Worm (Caenorhabditis elegans) whole organism, L2 larva: Measurements from ENCODE around the gene ttr-43.
A peak's percentile ranks its signal among the peaks of the same experiment; 100 is the strongest.

Experiments used
- C34F6.9 ChIP-seq: fragments of 150-350 bp; optimal IDR thresholded peaks from 2 replicates; lab custom pipeline; 2014; ENCODE audit warnings: missing biosample characterization, missing genetic modification characterization
- F13H6.1 ChIP-seq: sonication (generic microtip); optimal IDR thresholded peaks from 2 replicates; lab custom pipeline; 2016; ENCODE audit warnings: missing genetic modification characterization, missing compliant biosample characterization
- Y55F3AM.14 ChIP-seq: fragments of 200-800 bp; sonication (Bioruptor generic); optimal IDR thresholded peaks from 2 replicates; lab custom pipeline; 2018; ENCODE audit warnings: mild to moderate bottlenecking, missing genetic modification characterization, missing compliant biosample characterization
- ZK546.5 ChIP-seq: sonication (generic microtip); optimal IDR thresholded peaks from 2 replicates; lab custom pipeline; 2017; ENCODE audit warnings: missing biosample characterization, missing genetic modification characterization
- ama-1 ChIP-seq: fragments of 150-350 bp; optimal IDR thresholded peaks from 2 replicates; lab custom pipeline; 2018; ENCODE audit warnings: inconsistent platforms
- blmp-1 ChIP-seq: sonication (generic microtip); optimal IDR thresholded peaks from 2 replicates; lab custom pipeline; 2017; ENCODE audit warnings: missing genetic modification characterization, mild to moderate bottlenecking, missing compliant biosample characterization, antibody characterized with exemption, moderate library complexity; ENCODE audit not compliant: insufficient read depth
- ceh-82 ChIP-seq: fragments of 150-350 bp; optimal IDR thresholded peaks from 2 replicates; lab custom pipeline; 2014; ENCODE audit warnings: missing biosample characterization, missing genetic modification characterization
- crh-2 ChIP-seq: sonication (generic microtip); optimal IDR thresholded peaks from 2 replicates; lab custom pipeline; 2017; ENCODE audit warnings: missing biosample characterization, missing genetic modification characterization
- egl-27 ChIP-seq: sonication (generic microtip); optimal IDR thresholded peaks from 3 replicates; lab custom pipeline; 2017; ENCODE audit warnings: missing biosample characterization, missing genetic modification reagents, missing genetic modification characterization
- elt-3 ChIP-seq: sonication (generic microtip); optimal IDR thresholded peaks from 2 replicates; lab custom pipeline; 2017; ENCODE audit warnings: missing biosample characterization, missing genetic modification characterization
- fos-1 ChIP-seq: fragments of 150-350 bp; optimal IDR thresholded peaks from 2 replicates; lab custom pipeline; 2014; ENCODE audit warnings: missing biosample characterization, missing genetic modification characterization
- gmeb-1 ChIP-seq: fragments of 150-350 bp; optimal IDR thresholded peaks from 2 replicates; lab custom pipeline; 2014; ENCODE audit warnings: missing biosample characterization, missing genetic modification characterization
- lin-11 ChIP-seq: fragments of 150-350 bp; sonication (generic microtip); optimal IDR thresholded peaks from 2 replicates; lab custom pipeline; 2014; ENCODE audit warnings: missing biosample characterization, missing genetic modification characterization, inconsistent platforms, mixed read lengths
- lin-39 ChIP-seq: fragments of 150-350 bp; optimal IDR thresholded peaks from 2 replicates; lab custom pipeline; 2014; ENCODE audit warnings: missing biosample characterization, missing genetic modification reagents, missing genetic modification characterization
- lsy-2 ChIP-seq, 2 experiments: fragments of 150-350 bp in 1 of 2; sonication (generic microtip) in 1 of 2; optimal IDR thresholded peaks; 2 replicates each; lab custom pipeline; 2014 to 2017; ENCODE audit warnings: missing biosample characterization in 2 of 2, missing genetic modification characterization in 2 of 2
- mab-5 ChIP-seq: fragments of 150-350 bp; optimal IDR thresholded peaks from 2 replicates; lab custom pipeline; 2014; ENCODE audit warnings: missing biosample characterization, missing genetic modification characterization
- mbf-1 ChIP-seq: sonication (generic microtip); optimal IDR thresholded peaks from 2 replicates; lab custom pipeline; 2017; ENCODE audit warnings: missing biosample characterization, missing genetic modification characterization
- mdl-1 ChIP-seq, 2 experiments: fragments of 150-350 bp in 1 of 2; sonication (generic microtip) in 1 of 2; optimal IDR thresholded peaks; 2 replicates each; lab custom pipeline; 2017; ENCODE audit warnings: missing biosample characterization in 2 of 2, missing genetic modification characterization in 2 of 2
- nhr-12 ChIP-seq: fragments of 150-350 bp; optimal IDR thresholded peaks from 2 replicates; lab custom pipeline; 2014; ENCODE audit warnings: missing biosample characterization, missing genetic modification characterization
- nhr-129 ChIP-seq: fragments of 150-350 bp; optimal IDR thresholded peaks from 2 replicates; lab custom pipeline; 2014; ENCODE audit warnings: missing biosample characterization, missing genetic modification characterization
- nhr-21 ChIP-seq: fragments of 150-350 bp; optimal IDR thresholded peaks from 2 replicates; lab custom pipeline; 2014; ENCODE audit warnings: missing biosample characterization, missing genetic modification characterization
- nhr-237 ChIP-seq: fragments of 150-350 bp; optimal IDR thresholded peaks from 2 replicates; lab custom pipeline; 2014; ENCODE audit warnings: missing biosample characterization, missing genetic modification characterization
- nhr-77 ChIP-seq: fragments of 150-350 bp; optimal IDR thresholded peaks from 2 replicates; lab custom pipeline; 2014; ENCODE audit warnings: missing biosample characterization, missing genetic modification characterization
- peb-1 ChIP-seq: fragments of 150-350 bp; optimal IDR thresholded peaks from 2 replicates; lab custom pipeline; 2014; ENCODE audit warnings: missing biosample characterization, missing genetic modification characterization
- sem-4 ChIP-seq: fragments of 150-350 bp; optimal IDR thresholded peaks from 2 replicates; lab custom pipeline; 2014; ENCODE audit warnings: missing biosample characterization, missing genetic modification reagents, missing genetic modification characterization
- sma-3 ChIP-seq: sonication (generic microtip); optimal IDR thresholded peaks from 2 replicates; lab custom pipeline; 2016; ENCODE audit warnings: missing genetic modification reagents, missing genetic modification characterization, missing compliant biosample characterization
- sma-9 ChIP-seq, 2 experiments: fragments of 150-350 bp in 1 of 2; sonication (generic microtip) in 1 of 2; optimal IDR thresholded peaks; 2 replicates each; lab custom pipeline; 2014 to 2016; ENCODE audit warnings: missing genetic modification characterization in 2 of 2, mild to moderate bottlenecking in 1 of 2, missing biosample characterization in 1 of 2, missing compliant biosample characterization in 1 of 2, missing genetic modification reagents in 1 of 2, moderate library complexity in 1 of 2
- snpc-4 ChIP-seq: fragments of 150-350 bp; optimal IDR thresholded peaks from 2 replicates; lab custom pipeline; 2014; ENCODE audit warnings: missing biosample characterization, missing genetic modification characterization
- unc-55 ChIP-seq: fragments of 150-350 bp; sonication (generic microtip); optimal IDR thresholded peaks from 3 replicates; lab custom pipeline; 2014; ENCODE audit warnings: missing biosample characterization, missing genetic modification reagents, missing genetic modification characterization
- unc-62 ChIP-seq: fragments of 150-350 bp; optimal IDR thresholded peaks from 2 replicates; lab custom pipeline; 2014; ENCODE audit warnings: missing biosample characterization, missing genetic modification reagents, missing genetic modification characterization
- zag-1 ChIP-seq: fragments of 150-350 bp; optimal IDR thresholded peaks from 2 replicates; lab custom pipeline; 2014; ENCODE audit warnings: missing biosample characterization, missing genetic modification characterization
- ztf-1 ChIP-seq: fragments of 200-800 bp; sonication (Bioruptor generic); conservative IDR thresholded peaks from 2 replicates; pipeline ENCODE4 v1.3.6; 2022; ENCODE audit warnings: missing genetic modification characterization, missing compliant biosample characterization
- ztf-11 ChIP-seq: sonication (generic microtip); optimal IDR thresholded peaks from 2 replicates; lab custom pipeline; 2017; ENCODE audit warnings: missing biosample characterization, missing genetic modification characterization
- ztf-4 ChIP-seq: fragments of 150-350 bp; optimal IDR thresholded peaks from 2 replicates; lab custom pipeline; 2014; ENCODE audit warnings: missing biosample characterization, missing genetic modification characterization

The ttr-43 gene

DNA sequence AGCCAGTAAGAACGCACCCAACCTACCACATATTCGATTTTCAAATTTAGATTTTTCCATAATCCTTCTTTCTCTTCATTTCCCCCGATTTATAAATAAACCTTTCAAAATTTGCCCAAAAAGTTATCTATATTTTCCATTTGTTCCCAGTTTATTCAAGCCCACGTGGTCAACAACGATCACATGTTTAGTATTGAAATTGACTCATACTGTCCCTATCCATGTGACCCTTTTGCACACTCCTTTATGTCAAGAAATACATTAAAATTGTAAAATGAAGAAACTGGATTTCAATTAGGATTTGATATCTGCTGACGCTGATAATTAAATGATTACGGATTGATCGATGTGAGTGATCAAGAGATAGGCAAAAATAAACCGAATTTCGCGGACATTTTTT, 44.7 kb upstream of the ttr-43 start:
- TF ChIP-seq crh-2 (tag; lab: Kevin White, UChicago) = peak; percentile 42
- TF ChIP-seq ZK546.5 (tag; lab: Kevin White, UChicago) = no peak
- TF ChIP-seq nhr-129 = peak; percentile 83
- peak; percentile 15 for TF ChIP-seq fos-1 (tag; lab: Kevin White, UChicago)
- peak; percentile 63 for TF ChIP-seq C34F6.9 (tag; lab: Kevin White, UChicago)
- TF ChIP-seq nhr-77 (tag; lab: Kevin White, UChicago) = no peak
- TF ChIP-seq nhr-21 (tag; lab: Kevin White, UChicago) = peak; percentile 22
- TF ChIP-seq mdl-1 (tag; optimal IDR thresholded peaks at IDR 0.05; lab: Kevin White, UChicago) = peak in 1 of 2 experiments; percentile 27
- no peak for TF ChIP-seq mbf-1 (tag; lab: Kevin White, UChicago)
- peak; percentile 72 for TF ChIP-seq gmeb-1 (tag; lab: Kevin White, UChicago)
- peak; percentile 4 for TF ChIP-seq ztf-4 (tag; lab: Kevin White, UChicago)
- TF ChIP-seq sma-9 (GFP tag; optimal IDR thresholded peaks at IDR 0.05; lab: Kevin White, UChicago) = peak; percentile 91
- TF ChIP-seq sma-9 (tag; optimal IDR thresholded peaks at IDR 0.05; lab: Kevin White, UChicago) = no peak
- TF ChIP-seq sma-3 = peak; percentile 92

DNA sequence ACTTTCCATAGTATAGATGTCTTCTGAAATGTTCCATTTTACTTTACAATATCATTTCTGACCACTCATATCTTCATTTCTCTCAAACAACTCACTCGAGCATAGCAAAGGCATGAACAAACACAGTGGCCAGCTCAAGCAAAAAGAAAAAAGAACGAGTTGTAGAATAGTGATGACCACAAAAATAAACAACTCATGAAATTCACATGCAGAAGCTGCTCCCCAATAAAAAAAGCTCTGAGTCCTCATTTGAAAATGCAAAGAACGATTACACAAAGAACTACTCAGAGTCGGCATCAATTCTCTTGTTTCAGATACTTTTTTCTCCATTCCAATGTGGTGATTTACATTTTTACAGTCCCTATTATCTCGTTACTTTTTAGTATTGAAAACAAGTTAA, 44.2 kb upstream of the ttr-43 start:
- peak; percentile 55 for TF ChIP-seq sma-9 (GFP tag; optimal IDR thresholded peaks at IDR 0.05; lab: Kevin White, UChicago)
- no peak for TF ChIP-seq sma-9 (tag; optimal IDR thresholded peaks at IDR 0.05; lab: Kevin White, UChicago)
- no peak for TF ChIP-seq F13H6.1 (tag; lab: Kevin White, UChicago)
- TF ChIP-seq, all 48 proteins: peak for 1

DNA sequence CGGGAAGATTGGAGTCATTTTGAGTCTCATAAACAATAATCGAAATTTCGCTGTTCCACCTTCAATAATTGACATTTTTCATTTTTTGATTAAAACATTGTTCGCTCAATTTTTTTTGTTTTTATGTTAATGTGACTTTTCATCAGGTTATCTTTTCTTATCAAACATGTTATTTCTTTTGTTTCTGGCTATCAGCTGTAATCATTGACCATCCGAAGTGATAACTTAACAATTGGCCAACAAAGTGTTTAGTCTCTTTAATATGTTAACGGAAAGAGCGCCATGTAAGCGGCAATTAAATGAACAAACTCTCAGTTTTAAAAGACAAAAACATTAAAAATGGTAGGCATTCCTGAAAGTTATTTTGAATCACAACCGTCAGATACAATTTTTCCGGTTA, 43.5 kb upstream of the ttr-43 start:
- TF ChIP-seq ztf-11 (tag; lab: Kevin White, UChicago) = no peak
- TF ChIP-seq zag-1 (tag; lab: Kevin White, UChicago) = no peak
- no peak for TF ChIP-seq lin-39 (tag; lab: Kevin White, UChicago)
- TF ChIP-seq ztf-1 (GFP tag; lab: Robert Waterston, UW) = no peak
- no peak for TF ChIP-seq Y55F3AM.14 (GFP tag; lab: Kevin White, UChicago)
- no peak for TF ChIP-seq F13H6.1 (tag; lab: Kevin White, UChicago)
- TF ChIP-seq nhr-12 (tag; lab: Kevin White, UChicago) = no peak
- no peak for TF ChIP-seq gmeb-1 (tag; lab: Kevin White, UChicago)
- TF ChIP-seq unc-55 (GFP tag; lab: Kevin White, UChicago) = no peak
- no peak for TF ChIP-seq nhr-237 (tag; lab: Kevin White, UChicago)
- no peak for TF ChIP-seq snpc-4
- TF ChIP-seq egl-27 = no peak
- no peak for TF ChIP-seq mab-5 (tag; lab: Kevin White, UChicago)
- no peak for TF ChIP-seq ama-1 (lab: Kevin White, UChicago)
- no peak for TF ChIP-seq peb-1 (tag; lab: Kevin White, UChicago)
- TF ChIP-seq lin-11 = no peak
- TF ChIP-seq crh-2 (tag; lab: Kevin White, UChicago) = no peak
- no peak for TF ChIP-seq ZK546.5 (tag; lab: Kevin White, UChicago)
- TF ChIP-seq unc-62 (GFP tag; lab: Kevin White, UChicago) = no peak
- no peak for TF ChIP-seq sma-3

DNA sequence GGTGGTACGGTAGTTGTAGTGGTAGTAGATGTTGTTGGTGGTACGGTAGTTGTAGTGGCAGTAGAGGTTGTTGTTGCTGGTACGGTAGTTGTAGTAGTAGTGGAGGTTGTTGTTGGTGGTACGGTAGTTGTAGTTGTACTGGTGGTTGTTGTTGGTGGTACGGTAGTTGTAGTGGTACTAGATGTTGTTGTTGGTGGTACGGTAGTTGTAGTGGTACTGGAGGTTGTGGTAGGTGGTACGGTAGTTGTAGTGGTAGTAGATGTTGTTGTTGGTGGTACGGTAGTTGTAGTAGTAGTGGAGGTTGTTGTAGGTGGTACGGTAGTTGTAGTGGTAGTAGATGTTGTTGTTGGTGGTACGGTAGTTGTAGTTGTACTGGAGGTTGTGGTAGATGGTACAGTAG, 42.5 kb upstream of the ttr-43 start:
- TF ChIP-seq sem-4 (tag; lab: Kevin White, UChicago) (no peak), mdl-1 (tag; optimal IDR thresholded peaks at IDR 0.05; lab: Kevin White, UChicago) (no peak), zag-1 (tag; lab: Kevin White, UChicago) (no peak), ceh-82 (tag; lab: Kevin White, UChicago) (no peak)

DNA sequence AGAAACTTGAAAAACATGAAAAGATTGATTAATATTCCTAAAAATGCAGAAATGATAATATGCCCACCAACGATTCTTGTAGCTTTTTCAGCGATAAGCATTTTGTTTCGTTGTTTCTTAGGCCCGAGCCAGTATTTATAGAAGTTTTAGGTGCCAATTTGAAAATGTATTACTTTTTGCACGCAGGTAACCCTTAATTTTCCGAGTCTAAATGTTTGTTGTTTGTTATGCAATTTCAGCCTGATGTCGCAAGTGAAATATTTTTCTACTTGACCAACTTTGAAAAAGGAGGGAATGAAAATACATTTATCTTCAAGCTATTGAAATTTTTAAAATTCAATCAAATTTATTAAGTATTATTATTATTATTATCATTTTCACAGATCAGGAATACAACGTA, 41.5 kb upstream of the ttr-43 start, which contains the start of gene srx-113:
Gene srx-113, minus strand, starts transcription at position 101 of the 400 bp plus-strand sequence.
- TF ChIP-seq ztf-1 (GFP tag; lab: Robert Waterston, UW) = no peak
- TF ChIP-seq F13H6.1 (tag; lab: Kevin White, UChicago) = no peak
- TF ChIP-seq lsy-2 (tag; optimal IDR thresholded peaks at IDR 0.05; lab: Kevin White, UChicago) = no peak
- TF ChIP-seq mab-5 (tag; lab: Kevin White, UChicago) = no peak
- TF ChIP-seq snpc-4 = no peak
- TF ChIP-seq blmp-1 = no peak
- TF ChIP-seq elt-3 (tag; lab: Kevin White, UChicago) = no peak
- TF ChIP-seq Y55F3AM.14 (GFP tag; lab: Kevin White, UChicago) = no peak
- TF ChIP-seq zag-1 (tag; lab: Kevin White, UChicago) = no peak
- no peak for TF ChIP-seq mbf-1 (tag; lab: Kevin White, UChicago)
- TF ChIP-seq ztf-11 (tag; lab: Kevin White, UChicago) = no peak
